Fruit fly (Drosophila melanogaster) whole organism, prepupa: Measurements from ENCODE around the gene Dhc62B.

Experiments
- CG34406 ChIP-seq: fragments of 200-800 bp; sonication (Bioruptor generic); optimal IDR thresholded peaks from 3 replicates; lab custom pipeline; 2016; ENCODE audit warnings: missing biosample characterization, missing genetic modification characterization
- Ets21C ChIP-seq: fragments of 200-800 bp; sonication (Bioruptor generic); optimal IDR thresholded peaks from 3 replicates; lab custom pipeline; 2016; ENCODE audit warnings: missing biosample characterization, missing genetic modification characterization
- Gug ChIP-seq: fragments of 200-800 bp; sonication (Bioruptor generic); IDR thresholded peaks from 2 replicates; pipeline ENCODE4 v1.3.6; 2022; ENCODE audit warnings: missing biosample characterization, missing genetic modification characterization
- Hr38 ChIP-seq: sonication (Bioruptor generic); optimal IDR thresholded peaks from 2 replicates; lab custom pipeline; 2016; ENCODE audit warnings: missing biosample characterization, missing genetic modification characterization
- Sox14 ChIP-seq: fragments of 200-800 bp; sonication (Bioruptor generic); optimal IDR thresholded peaks from 3 replicates; lab custom pipeline; 2016; ENCODE audit warnings: missing biosample characterization, missing genetic modification characterization

- no peak for TF ChIP-seq Gug (GFP tag; lab: Robert Waterston, UW)
- no peak for TF ChIP-seq Sox14 (GFP tag; lab: Kevin White, UChicago)
- no peak for TF ChIP-seq CG34406 (GFP tag; lab: Kevin White, UChicago)
- no peak for TF ChIP-seq Ets21C (GFP tag; lab: Kevin White, UChicago)
- no peak for TF ChIP-seq Hr38
These were observed 23.3 kb downstream of the Dhc62B start for dm6 chr3L:1748218-1748617.
